Worm (Caenorhabditis elegans) whole organism, young adult: ENCODE measurements around the gene F13E6.1.

ENCODE experiments used
- T26A5.8 ChIP-seq: sonication (generic microtip); optimal IDR thresholded peaks from 2 replicates; lab custom pipeline; 2016; ENCODE audit warnings: missing genetic modification characterization, missing compliant biosample characterization
- akir-1 ChIP-seq: fragments of 200-800 bp; sonication (Bioruptor generic); optimal IDR thresholded peaks from 2 replicates; lab custom pipeline; 2018; ENCODE audit warnings: mild to moderate bottlenecking, missing genetic modification characterization, moderate library complexity, missing compliant biosample characterization
- atf-7 ChIP-seq: sonication (generic microtip); optimal IDR thresholded peaks from 2 replicates; lab custom pipeline; 2017; ENCODE audit warnings: mild to moderate bottlenecking, missing genetic modification characterization, missing compliant biosample characterization
- bed-1 ChIP-seq: fragments of 200-800 bp; sonication (Bioruptor generic); IDR thresholded peaks from 2 replicates; pipeline ENCODE4 v1.3.6; 2022; ENCODE audit warnings: missing genetic modification reagents, missing genetic modification characterization, missing compliant biosample characterization
- bed-2 ChIP-seq: fragments of 200-800 bp; sonication (Bioruptor generic); IDR thresholded peaks from 2 replicates; pipeline ENCODE4 v1.3.6; 2022; ENCODE audit warnings: missing genetic modification reagents, missing genetic modification characterization, missing compliant biosample characterization
- cebp-2 ChIP-seq: fragments of 200-800 bp; sonication (Bioruptor generic); IDR thresholded peaks from 2 replicates; pipeline ENCODE4 v1.3.6; 2022; ENCODE audit warnings: missing genetic modification characterization, missing compliant biosample characterization
- ceh-27 ChIP-seq: fragments of 200-800 bp; sonication (Bioruptor generic); optimal IDR thresholded peaks from 2 replicates; lab custom pipeline; 2018; ENCODE audit warnings: mild to moderate bottlenecking, missing genetic modification characterization, moderate library complexity, missing compliant biosample characterization
- ceh-40 ChIP-seq: fragments of 200-800 bp; sonication (Bioruptor generic); IDR thresholded peaks from 2 replicates; pipeline ENCODE4 v1.3.6; 2022; ENCODE audit warnings: missing genetic modification characterization, missing compliant biosample characterization
- die-1 ChIP-seq: sonication (generic microtip); optimal IDR thresholded peaks from 2 replicates; lab custom pipeline; 2016; ENCODE audit warnings: missing genotype, mild to moderate bottlenecking, missing genetic modification characterization, missing compliant biosample characterization
- egrh-3 ChIP-seq: fragments of 200-800 bp; sonication (Bioruptor generic); IDR thresholded peaks from 2 replicates; pipeline ENCODE4 v1.3.6; 2022; ENCODE audit warnings: missing genetic modification reagents, missing genetic modification characterization, missing compliant biosample characterization
- gei-17 ChIP-seq: fragments of 200-800 bp; sonication (Bioruptor generic); optimal IDR thresholded peaks from 2 replicates; lab custom pipeline; 2018; ENCODE audit warnings: mild to moderate bottlenecking, missing genetic modification characterization, missing compliant biosample characterization
- hlh-12 ChIP-seq: sonication (generic microtip); optimal IDR thresholded peaks from 2 replicates; lab custom pipeline; 2016; ENCODE audit warnings: missing genetic modification characterization, missing compliant biosample characterization
- lin-26 ChIP-seq: fragments of 200-800 bp; sonication (Bioruptor generic); IDR thresholded peaks from 2 replicates; pipeline ENCODE4 v1.3.6; 2022; ENCODE audit warnings: missing genetic modification reagents, missing genetic modification characterization, missing compliant biosample characterization
- lin-35 ChIP-seq, 3 experiments: fragments of 150-350 bp in 2 of 3; sonication (generic microtip) in 1 of 3; optimal IDR thresholded peaks; 2 replicates each; lab custom pipeline; 2014 to 2018; ENCODE audit warnings: missing biosample characterization in 3 of 3, missing genetic modification characterization in 3 of 3, missing genetic modification reagents in 3 of 3
- lin-54 ChIP-seq: fragments of 200-800 bp; sonication (Bioruptor generic); optimal IDR thresholded peaks from 2 replicates; lab custom pipeline; 2018; ENCODE audit warnings: mild to moderate bottlenecking, missing genetic modification characterization, missing compliant biosample characterization
- lsl-1 ChIP-seq: fragments of 200-800 bp; sonication (Bioruptor generic); optimal IDR thresholded peaks from 2 replicates; lab custom pipeline; 2018; ENCODE audit warnings: mild to moderate bottlenecking, missing genetic modification characterization, moderate library complexity, missing compliant biosample characterization
- lsy-27 ChIP-seq: sonication (generic microtip); optimal IDR thresholded peaks from 2 replicates; lab custom pipeline; 2017; ENCODE audit warnings: missing genetic modification characterization, mild to moderate bottlenecking, missing compliant biosample characterization, antibody characterized with exemption, missing genotype, borderline replicate concordance; ENCODE audit not compliant: insufficient read depth
- nfya-2 ChIP-seq: fragments of 200-800 bp; sonication (Bioruptor generic); IDR thresholded peaks from 2 replicates; pipeline ENCODE4 v1.3.6; 2022; ENCODE audit warnings: missing genetic modification reagents, missing genetic modification characterization, missing compliant biosample characterization
- nhr-120 ChIP-seq: fragments of 200-800 bp; sonication (Bioruptor generic); IDR thresholded peaks from 2 replicates; pipeline ENCODE4 v1.3.6; 2022; ENCODE audit warnings: missing genetic modification characterization, missing compliant biosample characterization
- nhr-80 ChIP-seq: sonication (generic microtip); optimal IDR thresholded peaks from 2 replicates; lab custom pipeline; 2016; ENCODE audit warnings: missing genetic modification characterization, missing compliant biosample characterization
- pha-4 ChIP-seq: fragments of 150-350 bp; sonication (generic microtip); optimal IDR thresholded peaks from 2 replicates; lab custom pipeline; 2014; ENCODE audit warnings: missing biosample characterization, missing genetic modification reagents, missing genetic modification characterization
- rec-8 ChIP-seq, 2 experiments: sonication (generic microtip); optimal IDR thresholded peaks; 2 replicates each; lab custom pipeline; 2016; ENCODE audit warnings: mild to moderate bottlenecking in 2 of 2, missing genetic modification characterization in 2 of 2, missing genetic modification reagents in 2 of 2, missing genotype in 2 of 2, missing biosample characterization in 1 of 2, missing compliant biosample characterization in 1 of 2, moderate library complexity in 1 of 2
- rpc-1 ChIP-seq, 2 experiments: fragments of 150-350 bp in 1 of 2; sonication (generic microtip) in 1 of 2; optimal IDR thresholded peaks; 2 replicates each; lab custom pipeline; 2014 to 2018; ENCODE audit warnings: missing biosample characterization in 1 of 2, missing genetic modification characterization in 1 of 2, missing genetic modification reagents in 1 of 2, missing genotype in 1 of 2
- sdz-38 ChIP-seq: sonication (generic microtip); optimal IDR thresholded peaks from 2 replicates; lab custom pipeline; 2016; ENCODE audit warnings: missing genotype, missing genetic modification characterization, missing compliant biosample characterization
- snpc-1.1 ChIP-seq: sonication (generic microtip); optimal IDR thresholded peaks from 2 replicates; lab custom pipeline; 2017; ENCODE audit warnings: missing genetic modification characterization, mild to moderate bottlenecking, missing compliant biosample characterization, antibody characterized with exemption, moderate library complexity, missing genotype, missing genetic modification reagents; ENCODE audit not compliant: insufficient read depth
- snpc-1.3 ChIP-seq: sonication (generic microtip); optimal IDR thresholded peaks from 2 replicates; lab custom pipeline; 2017; ENCODE audit warnings: missing genetic modification characterization, mild to moderate bottlenecking, missing compliant biosample characterization, antibody characterized with exemption, moderate library complexity, missing genotype, missing genetic modification reagents; ENCODE audit not compliant: insufficient read depth
- snpc-4 ChIP-seq, 5 experiments: fragments of 150-350 bp in 1 of 5; sonication (generic microtip) in 4 of 5; optimal IDR thresholded peaks; 2 replicates each; lab custom pipeline; 2014 to 2018; ENCODE audit warnings: missing genetic modification characterization in 5 of 5, missing biosample characterization in 3 of 5, antibody characterized with exemption in 2 of 5, mild to moderate bottlenecking in 2 of 5, missing compliant biosample characterization in 2 of 5, missing genotype in 2 of 5, moderate library complexity in 2 of 5, missing genetic modification reagents in 1 of 5
- somi-1 ChIP-seq: fragments of 200-800 bp; sonication (Bioruptor generic); optimal IDR thresholded peaks from 2 replicates; lab custom pipeline; 2018; ENCODE audit warnings: mild to moderate bottlenecking, missing genetic modification characterization, missing compliant biosample characterization
- tbx-9 ChIP-seq: sonication (generic microtip); optimal IDR thresholded peaks from 2 replicates; lab custom pipeline; 2016; ENCODE audit warnings: borderline replicate concordance, missing genetic modification characterization, inconsistent platforms, missing compliant biosample characterization
- unc-62 ChIP-seq: fragments of 150-350 bp; optimal IDR thresholded peaks from 2 replicates; lab custom pipeline; 2014; ENCODE audit warnings: missing biosample characterization, missing genetic modification reagents, missing genetic modification characterization
- zfh-2 ChIP-seq: fragments of 200-800 bp; sonication (Bioruptor generic); conservative IDR thresholded peaks from 2 replicates; pipeline ENCODE4 v1.3.6; 2022; ENCODE audit warnings: missing genetic modification reagents, missing genetic modification characterization, missing compliant biosample characterization
- zim-3 ChIP-seq: sonication (generic microtip); optimal IDR thresholded peaks from 2 replicates; lab custom pipeline; 2017; ENCODE audit warnings: mild to moderate bottlenecking, missing genetic modification characterization, moderate library complexity, missing compliant biosample characterization
- ztf-28 ChIP-seq: fragments of 200-800 bp; sonication (Bioruptor generic); IDR thresholded peaks from 2 replicates; pipeline ENCODE4 v1.3.6; 2022; ENCODE audit warnings: missing genetic modification reagents, missing genetic modification characterization, missing compliant biosample characterization
- ztf-6 ChIP-seq: fragments of 200-800 bp; sonication (Bioruptor generic); IDR thresholded peaks from 2 replicates; pipeline ENCODE4 v1.3.6; 2022; ENCODE audit warnings: missing genetic modification reagents, missing genetic modification characterization, missing compliant biosample characterization

The F13E6.1 gene

ce11 chrX:10637048-10637928 lies 39.6 kb downstream of the F13E6.1 start (continued):
- no peak for TF ChIP-seq ztf-28 (GFP tag; lab: Robert Waterston, UW)
- peak; percentile 94 for TF ChIP-seq egrh-3
- TF ChIP-seq bed-1 (GFP tag; lab: Robert Waterston, UW): no peak
- TF ChIP-seq ceh-40 (GFP tag; lab: Robert Waterston, UW): no peak
- TF ChIP-seq lsl-1 (GFP tag; lab: Kevin White, UChicago): no peak
- TF ChIP-seq sdz-38 (tag; lab: Kevin White, UChicago): no peak
- peak; percentile 66 for TF ChIP-seq atf-7

DNA sequence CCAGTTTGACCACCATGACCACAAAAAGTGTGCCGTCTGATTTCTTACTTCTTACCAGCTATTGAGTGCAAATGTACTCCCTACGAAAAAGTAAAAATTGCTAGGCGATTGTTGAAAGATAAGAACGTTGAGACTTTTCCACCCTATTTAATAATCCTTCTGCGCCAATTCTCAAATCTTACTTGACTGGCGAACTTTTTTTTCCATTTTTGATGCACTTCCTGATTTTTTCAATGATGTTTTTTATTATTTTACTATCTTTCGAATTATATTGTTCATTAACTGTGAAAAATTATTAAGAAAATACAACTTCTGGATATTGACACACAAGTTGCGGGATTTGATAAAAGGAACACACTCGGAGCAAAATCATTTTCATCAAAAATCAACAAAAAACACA lies 41.3 kb downstream of the F13E6.1 start, which contains the start of gene daf-12:
TSS of gene daf-12 (plus strand) at position 301 of the 400 bp plus-strand sequence.
- TF ChIP-seq pha-4 (no peak), zfh-2 (GFP tag; lab: Robert Waterston, UW) (no peak), snpc-4 (GFP tag; optimal IDR thresholded peaks at IDR 0.05; lab: Kevin White, UChicago) (no peak), snpc-4 (tag; optimal IDR thresholded peaks at IDR 0.05; lab: Kevin White, UChicago) (no peak), zim-3 (no peak), nfya-2 (GFP tag; lab: Robert Waterston, UW) (no peak)

DNA sequence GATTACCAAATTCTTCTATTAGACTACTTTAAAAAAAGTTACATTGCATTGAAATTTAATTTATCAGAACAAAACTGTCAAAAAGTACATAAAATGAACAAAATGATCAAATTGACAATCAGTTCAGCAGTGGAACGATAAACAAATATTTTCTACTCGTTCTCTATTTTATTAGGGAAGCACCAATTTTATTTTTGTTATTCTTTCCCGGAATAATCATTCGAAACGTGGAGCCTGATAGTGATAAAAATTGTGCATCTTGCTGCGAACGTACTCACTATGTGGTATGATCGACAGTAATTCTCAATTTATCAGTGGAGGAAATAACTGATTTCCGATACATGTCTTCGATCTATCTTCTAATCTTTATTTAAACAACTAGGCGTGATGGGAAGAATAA lies 45.0 kb downstream of the F13E6.1 start:
- peak; percentile 4 for TF ChIP-seq nhr-80 (tag; lab: Kevin White, UChicago)
- TF ChIP-seq lsy-27: no peak

- TF ChIP-seq ztf-6 (GFP tag; lab: Robert Waterston, UW) (no peak), bed-2 (GFP tag; lab: Robert Waterston, UW) (no peak), akir-1 (no peak), unc-62 (GFP tag; lab: Kevin White, UChicago) (no peak), ceh-27 (GFP tag; lab: Kevin White, UChicago) (no peak), gei-17 (no peak), nhr-120 (GFP tag; lab: Robert Waterston, UW) (no peak), lin-35 (GFP tag; optimal IDR thresholded peaks at IDR 0.05; lab: Kevin White, UChicago) (no peak), snpc-1.3 (no peak), snpc-1.1 (tag; lab: Kevin White, UChicago) (no peak), rpc-1 (optimal IDR thresholded peaks at IDR 0.05; lab: Kevin White, UChicago) (no peak), rpc-1 (tag; optimal IDR thresholded peaks at IDR 0.05; lab: Kevin White, UChicago) (no peak), somi-1 (no peak), tbx-9 (tag; lab: Kevin White, UChicago) (no peak), die-1 (no peak), lin-54 (no peak), cebp-2 (no peak), lin-26 (GFP tag; lab: Robert Waterston, UW) (no peak), rec-8 (tag; optimal IDR thresholded peaks at IDR 0.05; lab: Kevin White, UChicago) (no peak), T26A5.8 (tag; lab: Kevin White, UChicago) (no peak), hlh-12 (tag; lab: Kevin White, UChicago) (no peak)
These were observed 46.0 kb downstream of the F13E6.1 start for ce11 chrX:10630952-10631351.
